Fruit fly (Drosophila melanogaster) whole organism, embryonic: ENCODE data around the gene Hrd3.

Experiments
- ATbp ChIP-seq: fragments of 200-800 bp; sonication (Bioruptor generic); optimal IDR thresholded peaks from 2 replicates; lab custom pipeline; 2017; ENCODE audit warnings: missing biosample characterization, mild to moderate bottlenecking, missing genetic modification characterization, missing genetic modification reagents
- Atf-2 ChIP-seq: fragments of 200-800 bp; sonication (Bioruptor generic); optimal IDR thresholded peaks from 2 replicates; lab custom pipeline; 2016; ENCODE audit warnings: missing biosample characterization, missing genetic modification characterization
- B-H2 ChIP-seq: fragments of 200-800 bp; sonication (Bioruptor generic); optimal IDR thresholded peaks from 2 replicates; lab custom pipeline; 2018; ENCODE audit warnings: missing biosample characterization, mild to moderate bottlenecking, missing genetic modification characterization
- Blimp-1 ChIP-seq: fragments of 200-800 bp; sonication (Bioruptor generic); optimal IDR thresholded peaks from 3 replicates; lab custom pipeline; 2018; ENCODE audit warnings: missing biosample characterization, missing genetic modification characterization, mild to moderate bottlenecking, moderate library complexity, missing genetic modification reagents
- BtbVII ChIP-seq: fragments of 200-800 bp; sonication (Bioruptor generic); optimal IDR thresholded peaks from 3 replicates; lab custom pipeline; 2017; ENCODE audit warnings: missing biosample characterization, mild to moderate bottlenecking, missing genetic modification characterization
- CG10979 ChIP-seq: fragments of 200-800 bp; sonication (Bioruptor generic); optimal IDR thresholded peaks from 2 replicates; lab custom pipeline; 2018; ENCODE audit warnings: missing biosample characterization, mild to moderate bottlenecking, missing genetic modification characterization, moderate library complexity
- CG12071 ChIP-seq: fragments of 200-800 bp; sonication (Bioruptor generic); optimal IDR thresholded peaks from 3 replicates; lab custom pipeline; 2018; ENCODE audit warnings: missing biosample characterization, mild to moderate bottlenecking, missing genetic modification characterization
- CG12769 ChIP-seq: fragments of 200-800 bp; sonication (Bioruptor generic); optimal IDR thresholded peaks from 2 replicates; lab custom pipeline; 2019; ENCODE audit warnings: missing biosample characterization, mild to moderate bottlenecking, missing genetic modification characterization, moderate library complexity
- CG15514 ChIP-seq: fragments of 200-800 bp; sonication (Bioruptor generic); optimal IDR thresholded peaks from 3 replicates; lab custom pipeline; 2017; ENCODE audit warnings: missing biosample characterization, missing genetic modification characterization, mild to moderate bottlenecking, moderate library complexity, missing genetic modification reagents
- CG18619 ChIP-seq: fragments of 200-800 bp; sonication (Bioruptor generic); optimal IDR thresholded peaks from 3 replicates; lab custom pipeline; 2017; ENCODE audit warnings: missing biosample characterization, mild to moderate bottlenecking, missing genetic modification characterization
- CG2199 ChIP-seq: fragments of 200-800 bp; sonication (Bioruptor generic); IDR thresholded peaks from 3 replicates; pipeline ENCODE4 v1.3.6; 2022; ENCODE audit warnings: missing biosample characterization, missing genetic modification characterization
- CG2875 ChIP-seq: fragments of 200-800 bp; sonication (Bioruptor generic); optimal IDR thresholded peaks from 2 replicates; lab custom pipeline; 2017; ENCODE audit warnings: missing biosample characterization, mild to moderate bottlenecking, missing genetic modification characterization, missing genetic modification reagents
- CG2889 ChIP-seq: fragments of 200-800 bp; sonication (Bioruptor generic); IDR thresholded peaks from 3 replicates; pipeline ENCODE4 v1.3.6; 2022; ENCODE audit warnings: missing biosample characterization, missing genetic modification characterization
- CG3847 ChIP-seq: fragments of 200-800 bp; sonication (Bioruptor generic); IDR thresholded peaks from 2 replicates; pipeline ENCODE4 v1.3.6; 2022; ENCODE audit warnings: missing biosample characterization, missing genetic modification characterization
- CG4360 ChIP-seq: fragments of 200-800 bp; sonication (Bioruptor generic); IDR thresholded peaks from 2 replicates; pipeline ENCODE4 v1.3.6; 2022; ENCODE audit warnings: missing biosample characterization, missing genetic modification characterization
- CG6175 ChIP-seq: fragments of 200-800 bp; sonication (Bioruptor generic); IDR thresholded peaks from 3 replicates; pipeline ENCODE4 v1.3.6; 2022; ENCODE audit warnings: missing biosample characterization, missing genetic modification characterization
- CG6854 ChIP-seq: fragments of 200-800 bp; sonication (Bioruptor generic); optimal IDR thresholded peaks from 3 replicates; lab custom pipeline; 2017; ENCODE audit warnings: missing biosample characterization, mild to moderate bottlenecking, missing genetic modification characterization
- CG7271 ChIP-seq: fragments of 200-800 bp; sonication (Bioruptor generic); optimal IDR thresholded peaks from 2 replicates; lab custom pipeline; 2018; ENCODE audit warnings: missing biosample characterization, mild to moderate bottlenecking, missing genetic modification characterization, moderate library complexity
- CG7556 ChIP-seq: fragments of 200-800 bp; sonication (Bioruptor generic); optimal IDR thresholded peaks from 2 replicates; lab custom pipeline; 2017; ENCODE audit warnings: missing biosample characterization, mild to moderate bottlenecking, missing genetic modification characterization
- CG8290 ChIP-seq, 3 experiments: fragments of 200-800 bp; sonication (Bioruptor generic); optimal IDR thresholded peaks; 2 replicates each; lab custom pipeline; 2016 to 2019; ENCODE audit warnings: missing biosample characterization in 3 of 3, missing genetic modification characterization in 3 of 3, mild to moderate bottlenecking in 2 of 3, moderate library complexity in 1 of 3
- CG8359 ChIP-seq: fragments of 200-800 bp; sonication (Bioruptor generic); optimal IDR thresholded peaks from 2 replicates; lab custom pipeline; 2017; ENCODE audit warnings: missing biosample characterization, mild to moderate bottlenecking, missing genetic modification characterization, borderline replicate concordance
- CHES-1-like ChIP-seq: fragments of 200-800 bp; sonication (Bioruptor generic); optimal IDR thresholded peaks from 2 replicates; lab custom pipeline; 2016; ENCODE audit warnings: missing biosample characterization, missing genetic modification characterization
- Dad ChIP-seq: fragments of 200-800 bp; sonication (Bioruptor generic); optimal IDR thresholded peaks from 3 replicates; lab custom pipeline; 2016; ENCODE audit warnings: missing biosample characterization, missing genetic modification characterization
- Elba2 ChIP-seq: fragments of 200-800 bp; sonication (Bioruptor generic); optimal IDR thresholded peaks from 3 replicates; lab custom pipeline; 2016; ENCODE audit warnings: missing biosample characterization, missing genetic modification characterization
- HmgZ ChIP-seq: fragments of 200-800 bp; sonication (Bioruptor generic); optimal IDR thresholded peaks from 2 replicates; lab custom pipeline; 2018; ENCODE audit warnings: missing biosample characterization, mild to moderate bottlenecking, missing genetic modification characterization
- Hmx ChIP-seq: fragments of 200-800 bp; sonication (Bioruptor generic); optimal IDR thresholded peaks from 2 replicates; lab custom pipeline; 2016; ENCODE audit warnings: missing biosample characterization, missing genetic modification characterization
- Hsf ChIP-seq: fragments of 200-800 bp; sonication (Bioruptor generic); optimal IDR thresholded peaks from 3 replicates; lab custom pipeline; 2016; ENCODE audit warnings: missing biosample characterization, missing genetic modification characterization
- Lim3 ChIP-seq: fragments of 200-800 bp; sonication (Bioruptor generic); IDR thresholded peaks from 2 replicates; pipeline ENCODE4 v1.3.6; 2022; ENCODE audit warnings: missing biosample characterization, missing genetic modification characterization
- MESR4 ChIP-seq: fragments of 200-800 bp; sonication (Bioruptor generic); optimal IDR thresholded peaks from 2 replicates; lab custom pipeline; 2018; ENCODE audit warnings: missing biosample characterization, mild to moderate bottlenecking, missing genetic modification characterization, moderate library complexity
- NK7.1 ChIP-seq: fragments of 200-800 bp; sonication (Bioruptor generic); optimal IDR thresholded peaks from 3 replicates; lab custom pipeline; 2016; ENCODE audit warnings: missing biosample characterization, missing genetic modification characterization
- Oaz ChIP-seq: fragments of 200-800 bp; sonication (Bioruptor generic); IDR thresholded peaks from 2 replicates; pipeline ENCODE4 v1.3.6; 2022; ENCODE audit warnings: missing biosample characterization, missing genetic modification characterization
- Oli ChIP-seq: fragments of 200-800 bp; sonication (Bioruptor generic); optimal IDR thresholded peaks from 2 replicates; lab custom pipeline; 2018; ENCODE audit warnings: missing biosample characterization, mild to moderate bottlenecking, missing genetic modification characterization, moderate library complexity
- Pdp1 ChIP-seq, 2 experiments: fragments of 200-800 bp; sonication (Bioruptor generic); optimal IDR thresholded peaks; 3 replicates each; lab custom pipeline; 2016; ENCODE audit warnings: missing biosample characterization in 2 of 2, missing genetic modification characterization in 2 of 2, mild to moderate bottlenecking in 1 of 2, moderate library complexity in 1 of 2
- Poxn ChIP-seq: fragments of 200-800 bp; sonication (Bioruptor generic); IDR thresholded peaks from 2 replicates; pipeline ENCODE4 v1.3.6; 2022; ENCODE audit warnings: missing biosample characterization, missing genetic modification characterization
- Side ChIP-seq: fragments of 200-800 bp; sonication (Bioruptor generic); optimal IDR thresholded peaks from 2 replicates; lab custom pipeline; 2016; ENCODE audit warnings: missing biosample characterization, missing genetic modification characterization
- Stat92E ChIP-seq, 3 experiments: fragments of >200 bp in 2 of 3; fragments of 200-800 bp in 1 of 3; sonication (Bioruptor generic) in 1 of 3; optimal IDR thresholded peaks; 2 replicates each; lab custom pipeline; 2017 to 2019; ENCODE audit warnings: missing biosample characterization in 3 of 3, missing genetic modification characterization in 3 of 3, mild to moderate bottlenecking in 1 of 3, moderate library complexity in 1 of 3
- ash1 ChIP-seq: fragments of 200-800 bp; sonication (Bioruptor generic); optimal IDR thresholded peaks from 2 replicates; lab custom pipeline; 2018; ENCODE audit warnings: missing biosample characterization, mild to moderate bottlenecking, missing genetic modification characterization
- btn ChIP-seq: fragments of 200-800 bp; sonication (Bioruptor generic); optimal IDR thresholded peaks from 2 replicates; lab custom pipeline; 2016; ENCODE audit warnings: missing biosample characterization, missing genetic modification characterization
- dimm ChIP-seq: fragments of 200-800 bp; sonication (Bioruptor generic); IDR thresholded peaks from 2 replicates; pipeline ENCODE4 v1.3.6; 2022; ENCODE audit warnings: missing biosample characterization, missing genetic modification characterization
- gce ChIP-seq: fragments of 200-800 bp; sonication (Bioruptor generic); IDR thresholded peaks from 3 replicates; pipeline ENCODE4 v1.3.6; 2022; ENCODE audit warnings: missing biosample characterization, missing genetic modification characterization
- insv ChIP-seq, 2 experiments: fragments of 200-800 bp; sonication (Bioruptor generic); optimal IDR thresholded peaks; 3 replicates each; lab custom pipeline; 2016 to 2018; ENCODE audit warnings: missing biosample characterization in 2 of 2, missing genetic modification characterization in 2 of 2
- kay ChIP-seq: fragments of 200-800 bp; sonication (Bioruptor generic); optimal IDR thresholded peaks from 2 replicates; lab custom pipeline; 2016; ENCODE audit warnings: missing biosample characterization, missing genetic modification characterization
- prd ChIP-seq, 3 experiments: fragments of >200 bp in 2 of 3; fragments of 200-800 bp in 1 of 3; sonication (Bioruptor generic) in 1 of 3; optimal IDR thresholded peaks in 2 of 3; IDR thresholded peaks in 1 of 3; 2 replicates in 2 of 3; 3 replicates in 1 of 3; pipeline versions ENCODE4 v1.3.6 to Lab custom; 2017 to 2022; ENCODE audit warnings: missing biosample characterization in 1 of 3, missing genetic modification characterization in 1 of 3
- schlank ChIP-seq: fragments of 200-800 bp; sonication (Bioruptor generic); optimal IDR thresholded peaks from 2 replicates; lab custom pipeline; 2018; ENCODE audit warnings: missing biosample characterization, mild to moderate bottlenecking, missing genetic modification characterization
- slou ChIP-seq: fragments of 200-800 bp; sonication (Bioruptor generic); optimal IDR thresholded peaks from 3 replicates; lab custom pipeline; 2016; ENCODE audit warnings: missing biosample characterization, missing genetic modification characterization
- sob ChIP-seq: fragments of 200-800 bp; sonication (Bioruptor generic); IDR thresholded peaks from 2 replicates; pipeline ENCODE4 v1.3.6; 2022; ENCODE audit warnings: missing biosample characterization, missing genetic modification characterization
- tna ChIP-seq: fragments of 200-800 bp; sonication (Bioruptor generic); IDR thresholded peaks from 2 replicates; pipeline ENCODE4 v1.3.6; 2022; ENCODE audit warnings: missing biosample characterization, missing genetic modification characterization; ENCODE audit not compliant: partially characterized antibody
- trem ChIP-seq: fragments of 200-800 bp; optimal IDR thresholded peaks from 3 replicates; lab custom pipeline; 2019; ENCODE audit warnings: missing biosample characterization, mild to moderate bottlenecking, missing genetic modification characterization, moderate library complexity
- vfl ChIP-seq: fragments of 200-800 bp; sonication (Bioruptor generic); optimal IDR thresholded peaks from 2 replicates; lab custom pipeline; 2016; ENCODE audit warnings: missing biosample characterization, missing genetic modification characterization
- yki ChIP-seq: fragments of >200 bp; optimal IDR thresholded peaks from 3 replicates; lab custom pipeline; 2018
- zf30C ChIP-seq: fragments of 200-800 bp; sonication (Bioruptor generic); optimal IDR thresholded peaks from 3 replicates; lab custom pipeline; 2018; ENCODE audit warnings: missing biosample characterization, mild to moderate bottlenecking, missing genetic modification characterization

Hrd3 gene

dm6 chr3R:23733771-23734170 is 24.6 kb downstream of the Hrd3 start (continued):
- TF ChIP-seq insv (GFP tag; optimal IDR thresholded peaks at IDR 0.05; lab: Kevin White, UChicago) (peak in 1 of 2 experiments; percentile 54), HmgZ (tag; lab: Kevin White, UChicago) (no peak), btn (GFP tag; lab: Kevin White, UChicago) (no peak), dimm (no peak), CG2199 (GFP tag; lab: Robert Waterston, UW) (0 out of 3 replicates have a peak, but pooled peaks have one; percentile 22), CG18619 (GFP tag; lab: Kevin White, UChicago) (no peak), yki (lab: Kevin White, UChicago) (no peak), Lim3 (GFP tag; lab: Robert Waterston, UW) (no peak), Blimp-1 (GFP tag; lab: Kevin White, UChicago) (peak; percentile 68), B-H2 (GFP tag; lab: Kevin White, UChicago) (no peak), schlank (no peak), CG7556 (GFP tag; lab: Kevin White, UChicago) (no peak), slou (GFP tag; lab: Kevin White, UChicago) (no peak), ATbp (GFP tag; lab: Kevin White, UChicago) (no peak), tna (no peak), CG8359 (GFP tag; lab: Kevin White, UChicago) (peak; percentile 16), ash1 (GFP tag; lab: Kevin White, UChicago) (no peak), BtbVII (GFP tag; lab: Kevin White, UChicago) (no peak), CG10979 (no peak), CG2875 (GFP tag; lab: Kevin White, UChicago) (no peak), CHES-1-like (GFP tag; lab: Kevin White, UChicago) (no peak), Oli (tag; lab: Kevin White, UChicago) (no peak), Pdp1 (GFP tag; optimal IDR thresholded peaks at IDR 0.05; lab: Kevin White, UChicago) (peak in 1 of 2 experiments; percentile 91), Side (GFP tag; lab: Kevin White, UChicago) (no peak), prd (optimal IDR thresholded peaks at IDR 0.05; lab: Kevin White, UChicago) (no peak), prd (GFP tag; IDR thresholded peaks at IDR 0.05; lab: Robert Waterston, UW) (no peak), CG2889 (GFP tag; lab: Robert Waterston, UW) (no peak), Stat92E (GFP tag; optimal IDR thresholded peaks at IDR 0.05; lab: Kevin White, UChicago) (no peak), CG6175 (GFP tag; lab: Robert Waterston, UW) (no peak), trem (tag; lab: Kevin White, UChicago) (no peak), zf30C (GFP tag; lab: Kevin White, UChicago) (no peak), Oaz (no peak), Hmx (no peak), gce (GFP tag; lab: Robert Waterston, UW) (peak; percentile 32; the same call in 1 of the 3 replicates), CG6854 (no peak), CG12769 (tag; lab: Kevin White, UChicago) (peak; percentile 24), Poxn (GFP tag; lab: Robert Waterston, UW) (no peak)

dm6 chr3R:23732990-23733512 is 25.3 kb downstream of the Hrd3 start, which contains the start of the genes Hmgcr and Rpn9:
TSS of gene Hmgcr (plus strand) at chr3R:23733324.
TSS of gene Rpn9 (minus strand) at chr3R:23733462.
- TF ChIP-seq MESR4 (peak; percentile 66), CG7271 (tag; lab: Kevin White, UChicago) (no peak), CG4360 (GFP tag; lab: Robert Waterston, UW) (no peak), Elba2 (GFP tag; lab: Kevin White, UChicago) (no peak), kay (peak; percentile 35), CG15514 (GFP tag; lab: Kevin White, UChicago) (peak; percentile 67), Atf-2 (GFP tag; lab: Kevin White, UChicago) (no peak), CG8290 (GFP tag; optimal IDR thresholded peaks at IDR 0.05; lab: Kevin White, UChicago) (peak; percentile 8), CG8290 (tag; optimal IDR thresholded peaks at IDR 0.05; lab: Kevin White, UChicago) (peak in 1 of 2 experiments; percentile 47), Dad (GFP tag; lab: Kevin White, UChicago) (no peak), Hsf (GFP tag; lab: Kevin White, UChicago) (no peak), CG12071 (GFP tag; lab: Kevin White, UChicago) (no peak), NK7.1 (no peak), sob (GFP tag; lab: Robert Waterston, UW) (no peak), CG3847 (GFP tag; lab: Robert Waterston, UW) (0 out of 2 replicates have a peak, but pooled peaks have one; percentile 9), vfl (GFP tag; lab: Kevin White, UChicago) (no peak)
